Worm (Caenorhabditis elegans) whole organism, young adult: ENCODE data around the gene dpm-3.

ENCODE experiments used
- B0019.2 ChIP-seq: fragments of 200-800 bp; sonication (Bioruptor generic); conservative IDR thresholded peaks from 2 replicates; pipeline ENCODE4 v1.3.6; 2022; ENCODE audit warnings: missing genetic modification reagents, missing genetic modification characterization, missing compliant biosample characterization
- C17E4.6 ChIP-seq: fragments of 200-800 bp; sonication (Bioruptor generic); IDR thresholded peaks from 2 replicates; pipeline ENCODE4 v1.3.6; 2022; ENCODE audit warnings: missing genetic modification reagents, missing genetic modification characterization, missing compliant biosample characterization
- Y79H2A.3 ChIP-seq: fragments of 200-800 bp; sonication (Bioruptor generic); conservative IDR thresholded peaks from 2 replicates; pipeline ENCODE4 v1.3.6; 2022; ENCODE audit warnings: missing genetic modification reagents, missing genetic modification characterization, missing compliant biosample characterization
- ceh-91 ChIP-seq: fragments of 200-800 bp; sonication (Bioruptor generic); IDR thresholded peaks from 2 replicates; pipeline ENCODE4 v1.3.6; 2022; ENCODE audit warnings: missing genetic modification reagents, missing genetic modification characterization, missing compliant biosample characterization
- dpff-1 ChIP-seq: sonication (generic microtip); optimal IDR thresholded peaks from 2 replicates; lab custom pipeline; 2017; ENCODE audit warnings: mild to moderate bottlenecking, missing genetic modification characterization, missing compliant biosample characterization
- efl-1 ChIP-seq: fragments of 150-350 bp; optimal IDR thresholded peaks from 2 replicates; lab custom pipeline; 2014; ENCODE audit warnings: missing biosample characterization, missing genetic modification reagents, missing genetic modification characterization
- gei-17 ChIP-seq: fragments of 200-800 bp; sonication (Bioruptor generic); optimal IDR thresholded peaks from 2 replicates; lab custom pipeline; 2018; ENCODE audit warnings: mild to moderate bottlenecking, missing genetic modification characterization, missing compliant biosample characterization
- lag-1 ChIP-seq: fragments of 200-800 bp; sonication (Bioruptor generic); IDR thresholded peaks from 2 replicates; pipeline ENCODE4 v1.3.6; 2022; ENCODE audit warnings: missing genetic modification reagents, missing genetic modification characterization, missing compliant biosample characterization
- snpc-4 ChIP-seq, 5 experiments: fragments of 150-350 bp in 1 of 5; sonication (generic microtip) in 4 of 5; optimal IDR thresholded peaks; 2 replicates each; lab custom pipeline; 2014 to 2018; ENCODE audit warnings: missing genetic modification characterization in 5 of 5, missing biosample characterization in 3 of 5, antibody characterized with exemption in 2 of 5, mild to moderate bottlenecking in 2 of 5, missing compliant biosample characterization in 2 of 5, missing genotype in 2 of 5, moderate library complexity in 2 of 5, missing genetic modification reagents in 1 of 5
- unc-62 ChIP-seq: fragments of 150-350 bp; optimal IDR thresholded peaks from 2 replicates; lab custom pipeline; 2014; ENCODE audit warnings: missing biosample characterization, missing genetic modification reagents, missing genetic modification characterization
- xnd-1 ChIP-seq: sonication (generic microtip); optimal IDR thresholded peaks from 2 replicates; lab custom pipeline; 2016; ENCODE audit warnings: missing genotype, missing genetic modification reagents, missing genetic modification characterization, missing compliant biosample characterization

DNA sequence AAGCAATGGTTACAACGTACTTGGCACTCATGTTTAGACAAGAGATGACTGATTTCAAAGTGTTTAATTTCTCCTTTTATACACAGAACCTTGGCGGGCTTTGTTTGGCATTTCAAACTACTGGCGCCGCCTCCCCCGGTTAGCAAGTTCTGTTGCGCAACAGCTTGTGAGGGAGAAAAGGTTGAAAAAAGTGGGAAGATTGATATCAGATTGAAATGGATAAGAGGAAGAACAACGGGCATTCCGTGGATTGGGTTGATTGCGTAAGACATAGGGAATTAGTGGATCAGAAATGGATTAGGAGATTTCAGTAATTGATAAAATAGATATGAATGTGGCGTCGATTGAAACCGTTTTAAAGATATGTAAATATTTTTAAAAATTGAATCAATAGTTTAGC is 37.1 kb downstream of the dpm-3 start, which contains the start of gene col-130:
- TF ChIP-seq ceh-91 (GFP tag; lab: Robert Waterston, UW): no peak
- TF ChIP-seq dpff-1 (tag; lab: Kevin White, UChicago): no peak
- TF ChIP-seq snpc-4 (GFP tag; optimal IDR thresholded peaks at IDR 0.05; lab: Kevin White, UChicago): no peak
- no peak for TF ChIP-seq snpc-4 (tag; optimal IDR thresholded peaks at IDR 0.05; lab: Kevin White, UChicago)
- TF ChIP-seq C17E4.6 (GFP tag; lab: Robert Waterston, UW): no peak
- no peak for TF ChIP-seq B0019.2 (GFP tag; lab: Robert Waterston, UW)
- TF ChIP-seq unc-62 (GFP tag; lab: Kevin White, UChicago): no peak
- no peak for TF ChIP-seq lag-1 (GFP tag; lab: Robert Waterston, UW)
- no peak for TF ChIP-seq gei-17
- TF ChIP-seq xnd-1 (tag; lab: Kevin White, UChicago): no peak
- TF ChIP-seq Y79H2A.3 (GFP tag; lab: Robert Waterston, UW): no peak
- TF ChIP-seq efl-1 (GFP tag; lab: Kevin White, UChicago): no peak
